Worm (Caenorhabditis elegans): ENCODE results near the gene catp-8.

catp-8 gene

DNA sequence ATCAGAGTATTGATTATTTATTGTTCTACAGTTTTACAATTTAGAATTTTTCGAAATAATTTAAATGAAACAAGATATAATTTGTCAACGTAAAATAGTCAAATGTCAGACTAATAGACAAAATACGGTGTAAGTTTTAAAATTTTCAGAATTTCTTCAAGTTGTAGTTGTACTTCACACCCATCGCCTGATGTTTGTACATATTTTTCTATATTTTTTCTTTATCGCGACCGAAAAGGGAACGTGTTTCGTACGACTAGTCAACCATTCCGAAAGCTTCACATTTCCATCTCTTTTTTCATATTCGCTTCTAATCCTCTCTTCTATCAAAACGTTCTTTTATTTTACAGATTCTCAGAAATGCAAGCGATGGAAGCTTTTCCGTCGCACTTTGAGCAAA is 25.4 kb upstream of the catp-8 start, which contains the start of gene twk-25:
Gene twk-25, plus strand, starts transcription at position 301 of the 400 bp plus-strand sequence.
- TF ChIP-seq attf-3 (GFP tag; conservative IDR thresholded peaks at IDR 0.05) (no peak), pbrm-1 (GFP tag; IDR thresholded peaks at IDR 0.05) (no peak), madf-8 (GFP tag; conservative IDR thresholded peaks at IDR 0.05) (no peak), nfyb-1 (GFP tag; IDR thresholded peaks at IDR 0.05) (no peak), B0035.1 (tag; optimal IDR thresholded peaks at IDR 0.05) (no peak), pha-4 (tag; optimal IDR thresholded peaks at IDR 0.05) (no peak), attf-5 (GFP tag; optimal IDR thresholded peaks at IDR 0.05) (no peak), zim-3 (tag; optimal IDR thresholded peaks at IDR 0.05) (no peak), K11D2.4 (GFP tag; IDR thresholded peaks at IDR 0.05) (no peak), ztf-25 (GFP tag; IDR thresholded peaks at IDR 0.05) (no peak), C06A6.2 (GFP tag; conservative IDR thresholded peaks at IDR 0.05) (no peak), let-526 (GFP tag; IDR thresholded peaks at IDR 0.05) (no peak), lsl-1 (GFP tag; optimal IDR thresholded peaks at IDR 0.05) (no peak), xnd-1 (tag; optimal IDR thresholded peaks at IDR 0.05) (no peak)

DNA sequence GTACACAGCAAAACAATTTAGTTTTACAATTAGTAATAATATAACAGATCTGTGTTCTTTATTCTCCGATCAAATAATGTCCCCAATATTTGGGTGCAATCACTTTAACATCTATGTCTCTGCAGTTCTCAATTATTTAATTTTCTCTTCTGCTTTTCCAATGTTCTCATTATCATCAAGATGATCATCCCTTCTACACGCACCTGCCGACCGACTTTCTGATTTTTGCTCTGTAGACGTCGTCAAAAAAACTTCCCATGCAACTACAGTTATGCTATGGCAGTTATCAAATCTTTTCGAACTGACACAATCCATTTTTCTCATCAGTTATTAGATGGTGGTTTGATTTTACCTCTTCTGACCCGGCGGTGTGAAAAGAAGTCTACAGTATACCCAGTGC is 24.6 kb upstream of the catp-8 start:
- TF ChIP-seq ceh-79 (tag; optimal IDR thresholded peaks at IDR 0.05) (no peak), hsf-1 (GFP tag; IDR thresholded peaks at IDR 0.05) (no peak), Y67H2A.10 (GFP tag; conservative IDR thresholded peaks at IDR 0.05) (no peak), ceh-100 (GFP tag; IDR thresholded peaks at IDR 0.05) (no peak), nfyb-1 (GFP tag; IDR thresholded peaks at IDR 0.05) (no peak), aptf-2 (GFP tag; conservative IDR thresholded peaks at IDR 0.05) (no peak), ztf-18 (tag; optimal IDR thresholded peaks at IDR 0.05) (no peak), T26A5.8 (tag; optimal IDR thresholded peaks at IDR 0.05) (no peak)

DNA sequence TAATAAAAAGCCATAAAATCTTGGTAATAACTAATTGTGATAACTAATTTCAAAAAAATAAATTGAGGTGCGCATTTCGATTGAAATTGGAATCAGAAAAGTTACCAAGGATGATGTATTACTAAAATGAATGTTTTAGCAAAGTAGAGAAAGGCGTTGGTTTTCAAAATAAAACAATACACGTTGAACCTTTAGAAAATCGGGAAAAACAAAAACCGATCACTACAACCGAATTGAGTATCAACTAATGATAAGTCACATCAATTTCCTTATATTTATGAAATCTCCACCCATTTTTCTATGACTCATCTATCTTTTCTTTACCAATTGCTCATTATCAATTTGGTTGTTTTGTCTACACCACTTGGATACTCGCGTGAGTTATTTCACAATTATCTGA is 21.4 kb upstream of the catp-8 start, which contains the start of gene H21P03.10:
Gene H21P03.10, plus strand, starts transcription at position 301 of the 400 bp plus-strand sequence.
- no peak for TF ChIP-seq B0035.1 (tag; optimal IDR thresholded peaks at IDR 0.05)
- no peak for TF ChIP-seq tbp1 (GFP tag; optimal IDR thresholded peaks at IDR 0.05)
- TF ChIP-seq egl-18 (GFP tag; IDR thresholded peaks at IDR 0.05), result no peak
- TF ChIP-seq egl-44 (GFP tag; IDR thresholded peaks at IDR 0.05), result no peak
- TF ChIP-seq nhr-27 (tag; optimal IDR thresholded peaks at IDR 0.05), result no peak
- no peak for TF ChIP-seq nhr-90 (tag; optimal IDR thresholded peaks at IDR 0.05)
- TF ChIP-seq ztf-6 (GFP tag; IDR thresholded peaks at IDR 0.05), result no peak
- TF ChIP-seq F52B5.7 (tag; optimal IDR thresholded peaks at IDR 0.05), result no peak
- TF ChIP-seq lag-1 (GFP tag; IDR thresholded peaks at IDR 0.05), result no peak
- no peak for TF ChIP-seq lin-40 (tag; optimal IDR thresholded peaks at IDR 0.05)

DNA sequence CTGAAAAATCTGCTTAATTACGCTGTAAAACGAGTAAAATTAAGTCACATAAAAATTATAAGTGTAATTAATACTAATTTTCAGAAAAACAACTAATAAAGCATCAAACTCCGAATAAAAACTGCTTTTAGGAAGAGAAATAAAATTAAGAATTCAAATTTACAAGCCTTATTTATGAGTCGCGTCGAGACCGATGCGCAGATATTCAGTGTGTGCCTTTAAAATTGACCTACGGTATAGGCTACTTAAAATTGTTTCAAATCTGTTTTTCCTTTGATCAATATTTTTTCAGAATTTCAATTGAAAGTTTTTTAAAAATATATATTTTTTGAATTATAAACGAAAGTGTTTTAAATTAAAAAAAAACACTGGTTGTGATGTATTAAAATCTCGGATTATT is 19.1 kb upstream of the catp-8 start, which contains the start of gene sms-1:
Gene sms-1, minus strand, starts transcription at position 6 of the 400 bp plus-strand sequence.
- TF ChIP-seq him-1 (tag; optimal IDR thresholded peaks at IDR 0.05) (no peak), F37B4.10 (GFP tag; IDR thresholded peaks at IDR 0.05) (no peak), tlf-1 (GFP tag; optimal IDR thresholded peaks at IDR 0.05) (no peak), xnd-1 (tag; optimal IDR thresholded peaks at IDR 0.05) (peak; percentile 90), dpl-1 (GFP tag; optimal IDR thresholded peaks at IDR 0.05) (no peak), madf-6 (GFP tag; IDR thresholded peaks at IDR 0.05) (peak; percentile 92), F33H1.4 (GFP tag; IDR thresholded peaks at IDR 0.05) (peak; percentile 86), hsf-1 (GFP tag; IDR thresholded peaks at IDR 0.05) (no peak), B0019.2 (GFP tag; conservative IDR thresholded peaks at IDR 0.05) (no peak), madf-8 (GFP tag; conservative IDR thresholded peaks at IDR 0.05) (peak; percentile 63), efl-1 (GFP tag; optimal IDR thresholded peaks at IDR 0.05) (no peak), lsl-1 (GFP tag; optimal IDR thresholded peaks at IDR 0.05) (peak; percentile 89)

Measured in whole organism, young adult.